Worm (Caenorhabditis elegans) whole organism, late embryonic: ENCODE results near the gene W04G3.11.

Experiments
- C08G9.2 ChIP-seq: sonication (generic microtip); optimal IDR thresholded peaks from 2 replicates; lab custom pipeline; 2016; ENCODE audit warnings: mild to moderate bottlenecking, missing genetic modification characterization, moderate library complexity, missing compliant biosample characterization
- K02D7.2 ChIP-seq: sonication (generic microtip); optimal IDR thresholded peaks from 2 replicates; lab custom pipeline; 2017; ENCODE audit warnings: mild to moderate bottlenecking, missing genetic modification characterization, missing compliant biosample characterization
- T23F11.4 ChIP-seq: fragments of 200-800 bp; sonication (Bioruptor generic); optimal IDR thresholded peaks from 2 replicates; lab custom pipeline; 2018; ENCODE audit warnings: mild to moderate bottlenecking, missing genetic modification characterization, missing compliant biosample characterization
- ahr-1 ChIP-seq: sonication (generic microtip); optimal IDR thresholded peaks from 2 replicates; lab custom pipeline; 2016; ENCODE audit warnings: missing genetic modification characterization, missing compliant biosample characterization
- ama-1 ChIP-seq: fragments of 150-350 bp; optimal IDR thresholded peaks from 2 replicates; lab custom pipeline; 2014
- ceh-14 ChIP-seq: sonication (generic microtip); optimal IDR thresholded peaks from 2 replicates; lab custom pipeline; 2016; ENCODE audit warnings: missing genotype, missing genetic modification characterization, missing compliant biosample characterization
- ceh-18 ChIP-seq: sonication (generic microtip); optimal IDR thresholded peaks from 2 replicates; lab custom pipeline; 2016; ENCODE audit warnings: missing genetic modification characterization, missing compliant biosample characterization
- ceh-19 ChIP-seq: fragments of 200-800 bp; sonication (Bioruptor generic); optimal IDR thresholded peaks from 2 replicates; lab custom pipeline; 2018; ENCODE audit warnings: mild to moderate bottlenecking, missing genetic modification characterization, missing compliant biosample characterization
- ceh-2 ChIP-seq: sonication (generic microtip); optimal IDR thresholded peaks from 2 replicates; lab custom pipeline; 2016; ENCODE audit warnings: missing genotype, missing genetic modification characterization, missing compliant biosample characterization
- ceh-22 ChIP-seq: sonication (generic microtip); optimal IDR thresholded peaks from 2 replicates; lab custom pipeline; 2017; ENCODE audit warnings: missing biosample characterization, missing genetic modification characterization
- ceh-24 ChIP-seq: sonication (generic microtip); optimal IDR thresholded peaks from 2 replicates; lab custom pipeline; 2016; ENCODE audit warnings: mild to moderate bottlenecking, missing genetic modification characterization, missing compliant biosample characterization
- ceh-30 ChIP-seq: fragments of 150-350 bp; optimal IDR thresholded peaks from 2 replicates; lab custom pipeline; 2014; ENCODE audit warnings: missing biosample characterization, missing genetic modification characterization
- ceh-34 ChIP-seq: sonication (generic microtip); optimal IDR thresholded peaks from 2 replicates; lab custom pipeline; 2016; ENCODE audit warnings: mild to moderate bottlenecking, missing genetic modification characterization, missing compliant biosample characterization
- ceh-9 ChIP-seq: sonication (generic microtip); optimal IDR thresholded peaks from 2 replicates; lab custom pipeline; 2016; ENCODE audit warnings: mild to moderate bottlenecking, missing genetic modification characterization, inconsistent platforms, missing compliant biosample characterization
- che-1 ChIP-seq: sonication (generic microtip); optimal IDR thresholded peaks from 2 replicates; lab custom pipeline; 2016; ENCODE audit warnings: mild to moderate bottlenecking, missing genetic modification characterization, missing compliant biosample characterization
- dmd-4 ChIP-seq: sonication (generic microtip); optimal IDR thresholded peaks from 2 replicates; lab custom pipeline; 2016; ENCODE audit warnings: borderline replicate concordance, missing genetic modification characterization, missing compliant biosample characterization
- dve-1 ChIP-seq: sonication (generic microtip); optimal IDR thresholded peaks from 2 replicates; lab custom pipeline; 2017; ENCODE audit warnings: antibody characterized with exemption, mild to moderate bottlenecking, missing genetic modification characterization, missing compliant biosample characterization
- elt-2 ChIP-seq: sonication (generic microtip); optimal IDR thresholded peaks from 2 replicates; lab custom pipeline; 2016; ENCODE audit warnings: missing genetic modification reagents, missing genetic modification characterization, missing compliant biosample characterization
- elt-4 ChIP-seq: sonication (generic microtip); optimal IDR thresholded peaks from 2 replicates; lab custom pipeline; 2016; ENCODE audit warnings: missing genetic modification characterization, missing compliant biosample characterization
- ets-4 ChIP-seq: sonication (generic microtip); optimal IDR thresholded peaks from 2 replicates; lab custom pipeline; 2016; ENCODE audit warnings: missing genetic modification characterization, missing compliant biosample characterization
- fax-1 ChIP-seq: sonication (generic microtip); optimal IDR thresholded peaks from 2 replicates; lab custom pipeline; 2016; ENCODE audit warnings: missing genotype, missing genetic modification characterization, missing compliant biosample characterization
- fkh-10 ChIP-seq: fragments of 150-350 bp; optimal IDR thresholded peaks from 2 replicates; lab custom pipeline; 2014; ENCODE audit warnings: missing biosample characterization, missing genetic modification reagents, missing genetic modification characterization
- fkh-6 ChIP-seq: sonication (generic microtip); optimal IDR thresholded peaks from 2 replicates; lab custom pipeline; 2016; ENCODE audit warnings: missing genetic modification characterization, missing compliant biosample characterization
- gmeb-2 ChIP-seq: sonication (generic microtip); optimal IDR thresholded peaks from 2 replicates; lab custom pipeline; 2016; ENCODE audit warnings: missing genetic modification characterization, inconsistent platforms, missing compliant biosample characterization
- hlh-13 ChIP-seq: fragments of 200-800 bp; sonication (Bioruptor generic); optimal IDR thresholded peaks from 2 replicates; lab custom pipeline; 2018; ENCODE audit warnings: mild to moderate bottlenecking, missing genetic modification characterization, missing compliant biosample characterization
- hlh-15 ChIP-seq: sonication (generic microtip); optimal IDR thresholded peaks from 2 replicates; lab custom pipeline; 2016; ENCODE audit warnings: missing genetic modification characterization, missing compliant biosample characterization
- hlh-30 ChIP-seq: sonication (generic microtip); optimal IDR thresholded peaks from 2 replicates; lab custom pipeline; 2017; ENCODE audit warnings: antibody characterized with exemption, missing genetic modification characterization, missing compliant biosample characterization; ENCODE audit not compliant: insufficient read depth
- hlh-6 ChIP-seq: sonication (generic microtip); optimal IDR thresholded peaks from 2 replicates; lab custom pipeline; 2016; ENCODE audit warnings: missing genotype, missing genetic modification characterization, missing compliant biosample characterization
- hlh-8 ChIP-seq: sonication (generic microtip); optimal IDR thresholded peaks from 2 replicates; lab custom pipeline; 2016; ENCODE audit warnings: missing genotype, missing genetic modification characterization, missing compliant biosample characterization
- lim-6 ChIP-seq: sonication (generic microtip); optimal IDR thresholded peaks from 2 replicates; lab custom pipeline; 2016; ENCODE audit warnings: missing genetic modification characterization, missing compliant biosample characterization
- lin-11 ChIP-seq: fragments of 200-800 bp; sonication (Bioruptor generic); optimal IDR thresholded peaks from 2 replicates; lab custom pipeline; 2018; ENCODE audit warnings: mild to moderate bottlenecking, missing genetic modification characterization, missing compliant biosample characterization
- madf-2 ChIP-seq: sonication (generic microtip); optimal IDR thresholded peaks from 2 replicates; lab custom pipeline; 2017; ENCODE audit warnings: missing genetic modification characterization, missing compliant biosample characterization
- nfya-1 ChIP-seq: sonication (generic microtip); optimal IDR thresholded peaks from 2 replicates; lab custom pipeline; 2017; ENCODE audit warnings: missing genetic modification characterization, mild to moderate bottlenecking, missing compliant biosample characterization, antibody characterized with exemption, moderate library complexity
- nhr-11 ChIP-seq: fragments of 150-350 bp; optimal IDR thresholded peaks from 2 replicates; lab custom pipeline; 2014; ENCODE audit warnings: missing biosample characterization, missing genetic modification characterization
- nhr-232 ChIP-seq: sonication (generic microtip); optimal IDR thresholded peaks from 2 replicates; lab custom pipeline; 2016; ENCODE audit warnings: missing genetic modification characterization, missing compliant biosample characterization
- npax-4 ChIP-seq: sonication (generic microtip); optimal IDR thresholded peaks from 2 replicates; lab custom pipeline; 2016; ENCODE audit warnings: missing genetic modification characterization, missing compliant biosample characterization
- pag-3 ChIP-seq: sonication (generic microtip); optimal IDR thresholded peaks from 2 replicates; lab custom pipeline; 2016; ENCODE audit warnings: missing compliant biosample characterization, missing genetic modification characterization, borderline replicate concordance
- pat-9 ChIP-seq: fragments of 200-800 bp; sonication (Bioruptor generic); optimal IDR thresholded peaks from 2 replicates; lab custom pipeline; 2018; ENCODE audit warnings: mild to moderate bottlenecking, missing genetic modification characterization, moderate library complexity, missing compliant biosample characterization
- pha-2 ChIP-seq: sonication (generic microtip); optimal IDR thresholded peaks from 2 replicates; lab custom pipeline; 2017; ENCODE audit warnings: mild to moderate bottlenecking, missing genetic modification characterization, missing compliant biosample characterization
- pqm-1 ChIP-seq: sonication (generic microtip); optimal IDR thresholded peaks from 2 replicates; lab custom pipeline; 2016; ENCODE audit warnings: missing genetic modification characterization, missing compliant biosample characterization
- pros-1 ChIP-seq: fragments of 150-350 bp; optimal IDR thresholded peaks from 2 replicates; lab custom pipeline; 2014; ENCODE audit warnings: missing biosample characterization, missing genetic modification reagents, missing genetic modification characterization
- ref-2 ChIP-seq: sonication (generic microtip); optimal IDR thresholded peaks from 2 replicates; lab custom pipeline; 2016; ENCODE audit warnings: missing genetic modification characterization, missing compliant biosample characterization
- rnt-1 ChIP-seq: sonication (generic microtip); optimal IDR thresholded peaks from 2 replicates; lab custom pipeline; 2016; ENCODE audit warnings: missing genetic modification characterization, missing compliant biosample characterization
- sox-2 ChIP-seq: fragments of 200-800 bp; sonication (Bioruptor generic); IDR thresholded peaks from 2 replicates; pipeline ENCODE4 v1.3.6; 2022; ENCODE audit warnings: missing genetic modification reagents, missing genetic modification characterization, missing compliant biosample characterization
- sox-4 ChIP-seq: sonication (generic microtip); optimal IDR thresholded peaks from 2 replicates; lab custom pipeline; 2017; ENCODE audit warnings: mild to moderate bottlenecking, missing genetic modification characterization, inconsistent platforms, missing compliant biosample characterization
- syd-9 ChIP-seq: sonication (generic microtip); optimal IDR thresholded peaks from 2 replicates; lab custom pipeline; 2016; ENCODE audit warnings: mild to moderate bottlenecking, missing genetic modification characterization, moderate library complexity, missing compliant biosample characterization
- tbx-2 ChIP-seq: sonication (generic microtip); optimal IDR thresholded peaks from 2 replicates; lab custom pipeline; 2016; ENCODE audit warnings: missing genetic modification characterization, missing compliant biosample characterization
- ttx-3 ChIP-seq: sonication (generic microtip); optimal IDR thresholded peaks from 2 replicates; lab custom pipeline; 2016; ENCODE audit warnings: missing genetic modification reagents, missing genetic modification characterization, missing compliant biosample characterization
- unc-86 ChIP-seq: sonication (generic microtip); optimal IDR thresholded peaks from 2 replicates; lab custom pipeline; 2016; ENCODE audit warnings: missing genetic modification characterization, missing compliant biosample characterization
- zip-5 ChIP-seq: sonication (generic microtip); optimal IDR thresholded peaks from 2 replicates; lab custom pipeline; 2016; ENCODE audit warnings: missing genetic modification characterization, missing compliant biosample characterization

Gene W04G3.11

DNA sequence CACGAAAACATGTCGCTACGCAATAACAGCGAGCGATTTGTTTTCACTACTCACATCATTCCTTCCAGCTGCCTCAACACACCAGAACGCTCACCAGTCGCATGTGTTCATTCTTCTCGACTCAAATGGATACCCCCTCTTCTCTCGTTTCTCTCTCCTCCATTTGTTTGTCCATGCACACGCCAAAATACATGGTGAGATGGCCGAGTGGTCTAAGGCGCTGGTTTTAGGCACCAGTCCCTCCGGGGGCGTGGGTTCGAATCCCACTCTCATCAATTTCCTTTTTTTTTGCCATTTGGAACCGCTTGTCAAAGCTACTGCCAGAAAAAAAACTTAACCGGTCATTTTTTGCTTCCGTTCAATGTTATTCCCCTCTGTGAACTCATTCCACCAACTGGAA lies 6.5 kb downstream of the W04G3.11 start (continued):
- TF ChIP-seq T23F11.4 (GFP tag; lab: Kevin White, UChicago), result peak; percentile 39
- TF ChIP-seq ceh-18 (tag; lab: Kevin White, UChicago), result peak; percentile 76
- TF ChIP-seq rnt-1 (tag; lab: Kevin White, UChicago), result peak; percentile 78
- TF ChIP-seq ceh-19, result peak; percentile 41
- TF ChIP-seq sox-4, result peak; percentile 40
- peak; percentile 83 for TF ChIP-seq elt-2 (tag; lab: Kevin White, UChicago)
- TF ChIP-seq madf-2 (tag; lab: Kevin White, UChicago), result peak; percentile 71
- TF ChIP-seq ceh-2, result peak; percentile 68
- peak; percentile 37 for TF ChIP-seq ceh-14 (tag; lab: Kevin White, UChicago)
- peak; percentile 65 for TF ChIP-seq dve-1 (tag; lab: Kevin White, UChicago)
- no peak for TF ChIP-seq ceh-9 (tag; lab: Kevin White, UChicago)
- peak; percentile 56 for TF ChIP-seq fkh-10 (GFP tag; lab: Kevin White, UChicago)
- TF ChIP-seq ceh-30 (tag; lab: Kevin White, UChicago), result no peak
- TF ChIP-seq hlh-30, result peak; percentile 20
- TF ChIP-seq unc-86 (tag; lab: Kevin White, UChicago), result peak; percentile 74
- TF ChIP-seq dmd-4 (tag; lab: Kevin White, UChicago), result peak; percentile 61
- TF ChIP-seq ceh-34 (tag; lab: Kevin White, UChicago), result peak; percentile 75
- TF ChIP-seq pat-9, result peak; percentile 71
- peak; percentile 35 for TF ChIP-seq K02D7.2 (tag; lab: Kevin White, UChicago)
- peak; percentile 63 for TF ChIP-seq sox-2
- TF ChIP-seq hlh-6, result peak; percentile 87
- TF ChIP-seq lim-6, result peak; percentile 62
- peak; percentile 59 for TF ChIP-seq syd-9
- peak; percentile 53 for TF ChIP-seq lin-11 (tag; lab: Kevin White, UChicago)
- TF ChIP-seq pros-1, result no peak
- TF ChIP-seq ceh-24 (tag; lab: Kevin White, UChicago), result no peak
- TF ChIP-seq nhr-11 (tag; lab: Kevin White, UChicago), result no peak
- no peak for TF ChIP-seq ceh-22 (tag; lab: Kevin White, UChicago)
- TF ChIP-seq ama-1 (lab: Kevin White, UChicago), result no peak
- TF ChIP-seq C08G9.2 (tag; lab: Kevin White, UChicago), result peak; percentile 64
- TF ChIP-seq npax-4 (tag; lab: Kevin White, UChicago), result peak; percentile 26
- peak; percentile 56 for TF ChIP-seq fax-1
- TF ChIP-seq pha-2 (tag; lab: Kevin White, UChicago), result peak; percentile 65
- TF ChIP-seq nfya-1 (tag; lab: Kevin White, UChicago), result peak; percentile 73
- peak; percentile 29 for TF ChIP-seq ahr-1 (tag; lab: Kevin White, UChicago)
- no peak for TF ChIP-seq gmeb-2 (tag; lab: Kevin White, UChicago)
- peak; percentile 62 for TF ChIP-seq hlh-8 (tag; lab: Kevin White, UChicago)
- no peak for TF ChIP-seq zip-5 (tag; lab: Kevin White, UChicago)
- TF ChIP-seq che-1 (tag; lab: Kevin White, UChicago), result peak; percentile 78
- TF ChIP-seq pag-3, result no peak
- peak; percentile 73 for TF ChIP-seq ttx-3
- peak; percentile 47 for TF ChIP-seq pqm-1 (tag; lab: Kevin White, UChicago)
- peak; percentile 69 for TF ChIP-seq fkh-6 (tag; lab: Kevin White, UChicago)

DNA sequence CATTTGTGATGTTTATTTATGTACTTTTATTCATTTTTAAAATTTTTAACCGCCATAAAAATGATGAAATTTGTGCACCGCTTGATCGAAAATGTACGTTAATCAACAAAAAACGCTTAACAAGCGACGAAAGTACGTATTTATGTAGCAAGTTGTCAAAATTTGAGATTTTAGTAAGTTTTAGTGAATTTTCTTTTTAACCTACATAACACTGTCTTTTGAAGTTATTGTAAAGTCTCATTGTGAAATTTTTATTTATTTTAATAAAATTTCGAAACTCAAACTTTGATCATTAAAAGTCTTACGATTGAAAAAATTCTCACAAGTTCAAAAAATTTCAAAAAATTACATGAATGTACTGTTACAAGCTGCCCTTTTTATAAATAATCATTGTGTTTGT lies 8.3 kb downstream of the W04G3.11 start:
- TF ChIP-seq lin-11 (tag; lab: Kevin White, UChicago) (no peak), ets-4 (tag; lab: Kevin White, UChicago) (no peak), dve-1 (tag; lab: Kevin White, UChicago) (no peak), dmd-4 (tag; lab: Kevin White, UChicago) (no peak), pag-3 (no peak), T23F11.4 (GFP tag; lab: Kevin White, UChicago) (no peak), ceh-18 (tag; lab: Kevin White, UChicago) (no peak), hlh-13 (no peak), nhr-232 (tag; lab: Kevin White, UChicago) (no peak), tbx-2 (tag; lab: Kevin White, UChicago) (no peak), ref-2 (tag; lab: Kevin White, UChicago) (no peak), madf-2 (tag; lab: Kevin White, UChicago) (no peak), fax-1 (no peak), elt-4 (tag; lab: Kevin White, UChicago) (no peak), ceh-9 (tag; lab: Kevin White, UChicago) (no peak), hlh-15 (tag; lab: Kevin White, UChicago) (no peak), ceh-2 (no peak), sox-2 (no peak)
